Fruit fly (Drosophila melanogaster): ENCODE data around the gene Jon99Fii.

Gene Jon99Fii

dm6 chr3R:30450690-30451343 lies 36.9 kb downstream of the Jon99Fii start:
- TF ChIP-seq svp (GFP tag): peak; percentile 96
- no peak for TF ChIP-seq esn (GFP tag; optimal IDR thresholded peaks at IDR 0.05)
- peak; percentile 75 for TF ChIP-seq vri (GFP tag; optimal IDR thresholded peaks at IDR 0.05)
- TF ChIP-seq CG32006 (GFP tag; optimal IDR thresholded peaks at IDR 0.05): peak; percentile 0

- TF ChIP-seq CG6854 (GFP tag; optimal IDR thresholded peaks at IDR 0.05): peak; percentile 85
- peak; percentile 86 for TF ChIP-seq CG1621 (tag; optimal IDR thresholded peaks at IDR 0.05)
- TF ChIP-seq CG6163 (GFP tag; IDR thresholded peaks at IDR 0.05): peak; percentile 68
- peak; percentile 48 for TF ChIP-seq CG10669 (GFP tag; optimal IDR thresholded peaks at IDR 0.05)
- TF ChIP-seq Smox (GFP tag; optimal IDR thresholded peaks at IDR 0.05): peak; percentile 38
- TF ChIP-seq CG11762 (GFP tag; optimal IDR thresholded peaks at IDR 0.05; ENCODE audit: insufficient read depth): peak; percentile 24
- TF ChIP-seq pdm3 (GFP tag; optimal IDR thresholded peaks at IDR 0.05): peak; percentile 56
- TF ChIP-seq Blimp-1 (GFP tag; optimal IDR thresholded peaks at IDR 0.05): peak; percentile 21
- TF ChIP-seq CG8119 (GFP tag; IDR thresholded peaks at IDR 0.05): peak; percentile 43; the same call in 2 of the 3 replicates
- TF ChIP-seq Gug (GFP tag; IDR thresholded peaks at IDR 0.05): no peak
- TF ChIP-seq Sox15 (GFP tag; optimal IDR thresholded peaks at IDR 0.05): no peak
- TF ChIP-seq Hr38 (GFP tag; optimal IDR thresholded peaks at IDR 0.05): peak; percentile 27
- peak; percentile 36 for TF ChIP-seq CG6276 (GFP tag; optimal IDR thresholded peaks at IDR 0.05)
- peak; percentile 47 for TF ChIP-seq CG10631 (GFP tag; optimal IDR thresholded peaks at IDR 0.05)
- no peak for TF ChIP-seq Hr4 (GFP tag; optimal IDR thresholded peaks at IDR 0.05)
- peak; percentile 49 to 58 for TF ChIP-seq ss (GFP tag; optimal IDR thresholded peaks at IDR 0.05)
- TF ChIP-seq salr (GFP tag; optimal IDR thresholded peaks at IDR 0.05): peak in 1 of 2 experiments; percentile 38
- peak; percentile 52 for TF ChIP-seq net (GFP tag; optimal IDR thresholded peaks at IDR 0.05)
- TF ChIP-seq fd59A (GFP tag; optimal IDR thresholded peaks at IDR 0.05): no peak
- peak; percentile 7 for TF ChIP-seq CG31627 (GFP tag; optimal IDR thresholded peaks at IDR 0.05)
- TF ChIP-seq fkh (GFP tag; optimal IDR thresholded peaks at IDR 0.05): peak; percentile 63
- TF ChIP-seq CG11294 (GFP tag; IDR thresholded peaks at IDR 0.05): no peak
- peak; percentile 45 for TF ChIP-seq cyc (GFP tag; optimal IDR thresholded peaks at IDR 0.05)
- peak; percentile 28; the same call in 1 of the 3 replicates for TF ChIP-seq eg (GFP tag; IDR thresholded peaks at IDR 0.05)
- peak; percentile 52 for TF ChIP-seq CG34406 (GFP tag; optimal IDR thresholded peaks at IDR 0.05)
- no peak for TF ChIP-seq dac (GFP tag; optimal IDR thresholded peaks at IDR 0.05)
- TF ChIP-seq CG9139 (GFP tag; optimal IDR thresholded peaks at IDR 0.05): peak; percentile 62
- TF ChIP-seq Sox102F (GFP tag; optimal IDR thresholded peaks at IDR 0.05): peak; percentile 78
- TF ChIP-seq CG15336 (GFP tag; IDR thresholded peaks at IDR 0.05): no peak; the same call in 1 of the 2 replicates
- TF ChIP-seq Ets96B (tag; optimal IDR thresholded peaks at IDR 0.05): no peak
- TF ChIP-seq CG8632 (GFP tag; optimal IDR thresholded peaks at IDR 0.05): peak; percentile 57
- TF ChIP-seq Eip75B (GFP tag; optimal IDR thresholded peaks at IDR 0.05): peak; percentile 49
- peak; percentile 62 for TF ChIP-seq CG3919 (GFP tag; optimal IDR thresholded peaks at IDR 0.05)
- TF ChIP-seq acj6 (GFP tag; optimal IDR thresholded peaks at IDR 0.05): peak; percentile 45
- TF ChIP-seq CG6792 (GFP tag; optimal IDR thresholded peaks at IDR 0.05): peak; percentile 71
- TF ChIP-seq spab (GFP tag; optimal IDR thresholded peaks at IDR 0.05): peak; percentile 47
- no peak for TF ChIP-seq CG7368 (GFP tag; optimal IDR thresholded peaks at IDR 0.05)
- TF ChIP-seq esn (GFP tag; optimal IDR thresholded peaks at IDR 0.05): peak; percentile 74
- TF ChIP-seq Eip78C (GFP tag): peak; percentile 84
- TF ChIP-seq achi (GFP tag; optimal IDR thresholded peaks at IDR 0.05): peak; percentile 73
- no peak for TF ChIP-seq svp (GFP tag)
- TF ChIP-seq Eip93F (GFP tag; optimal IDR thresholded peaks at IDR 0.05): no peak
- TF ChIP-seq CG6808 (GFP tag; optimal IDR thresholded peaks at IDR 0.05): peak; percentile 30
- TF ChIP-seq Hr39 (GFP tag; optimal IDR thresholded peaks at IDR 0.05): peak; percentile 1
- peak; percentile 52 for TF ChIP-seq CG16779 (tag; optimal IDR thresholded peaks at IDR 0.05)
- no peak for TF ChIP-seq CG11902 (GFP tag; optimal IDR thresholded peaks at IDR 0.05)
- peak; percentile 87 for TF ChIP-seq fd85E (GFP tag; optimal IDR thresholded peaks at IDR 0.05)
These were observed 37.5 kb downstream of the Jon99Fii start for dm6 chr3R:30450224-30450623.
